Fruit fly (Drosophila melanogaster): Measurements from ENCODE around the gene Aldh7A1.
A peak's percentile ranks its signal among the peaks of the same experiment; 100 is the strongest.

Gene Aldh7A1

DNA sequence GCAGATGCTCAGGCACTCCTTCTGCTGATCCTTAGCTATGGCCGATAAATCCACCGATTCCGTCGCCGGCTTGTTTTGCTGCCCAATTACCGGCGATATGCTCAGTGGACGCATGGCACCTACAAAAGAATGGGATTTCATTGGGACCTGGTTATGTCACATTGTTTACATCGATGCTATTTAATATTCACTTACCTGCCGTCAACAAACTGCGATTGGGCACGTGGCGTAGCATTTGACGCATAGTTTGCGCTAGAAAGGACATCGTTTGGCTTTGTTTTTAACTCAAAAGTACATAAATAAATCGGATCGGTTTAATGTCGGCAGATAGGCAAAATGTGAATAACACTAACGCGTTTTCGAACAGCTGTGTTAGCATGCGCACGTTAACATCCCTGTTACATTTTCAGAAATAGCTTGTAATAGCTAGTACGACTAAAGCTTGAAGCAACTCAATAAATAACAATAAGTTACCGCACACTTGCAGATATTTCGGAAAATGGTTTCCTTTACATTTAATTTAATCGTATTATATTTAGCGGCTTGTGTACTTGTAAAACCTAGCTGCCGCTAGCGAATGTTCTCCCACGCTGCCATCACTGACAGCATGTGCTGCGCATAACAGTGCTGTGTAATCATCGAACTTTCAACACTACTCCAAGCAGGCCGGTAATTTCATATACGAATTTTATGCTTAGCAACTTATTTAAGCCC lies 13.8 kb downstream of the Aldh7A1 start, which contains the start of the genes mRpL21 and rept (continued):
- TF ChIP-seq CG1621 (tag; optimal IDR thresholded peaks at IDR 0.05) = no peak
- no peak for TF ChIP-seq CG8319 (GFP tag; optimal IDR thresholded peaks at IDR 0.05)
- TF ChIP-seq CG32006 (GFP tag; optimal IDR thresholded peaks at IDR 0.05) = peak; percentile 55
- TF ChIP-seq CG8632 (GFP tag; optimal IDR thresholded peaks at IDR 0.05) = peak; percentile 44
- no peak for TF ChIP-seq CG11762 (GFP tag; optimal IDR thresholded peaks at IDR 0.05; ENCODE audit: insufficient read depth)
- TF ChIP-seq dac (GFP tag; optimal IDR thresholded peaks at IDR 0.05) = peak; percentile 19
- no peak for TF ChIP-seq CG8119 (GFP tag; IDR thresholded peaks at IDR 0.05)
- no peak for TF ChIP-seq CG16779 (tag; optimal IDR thresholded peaks at IDR 0.05)
- TF ChIP-seq esn (GFP tag; optimal IDR thresholded peaks at IDR 0.05) = peak; percentile 78
- TF ChIP-seq CG34406 (GFP tag; optimal IDR thresholded peaks at IDR 0.05) = peak; percentile 46
- peak; percentile 50 for TF ChIP-seq Eip75B (GFP tag; optimal IDR thresholded peaks at IDR 0.05)
- no peak for TF ChIP-seq CG10631 (GFP tag; optimal IDR thresholded peaks at IDR 0.05)
- peak; percentile 57 for TF ChIP-seq CG31627 (GFP tag; optimal IDR thresholded peaks at IDR 0.05)
- peak; percentile 62 for TF ChIP-seq achi (GFP tag; optimal IDR thresholded peaks at IDR 0.05)
- TF ChIP-seq CG9139 (GFP tag; optimal IDR thresholded peaks at IDR 0.05) = no peak
- peak; percentile 61 for TF ChIP-seq lz (GFP tag; optimal IDR thresholded peaks at IDR 0.05)
- TF ChIP-seq Gug (GFP tag; IDR thresholded peaks at IDR 0.05) = no peak
- peak; percentile 28 for TF ChIP-seq Ets21C (GFP tag; optimal IDR thresholded peaks at IDR 0.05)
- TF ChIP-seq vri (GFP tag; optimal IDR thresholded peaks at IDR 0.05) = peak; percentile 79
- peak; percentile 36 for TF ChIP-seq CG10669 (GFP tag; optimal IDR thresholded peaks at IDR 0.05)
- TF ChIP-seq Blimp-1 (GFP tag; optimal IDR thresholded peaks at IDR 0.05) = peak; percentile 15
- TF ChIP-seq net (GFP tag; optimal IDR thresholded peaks at IDR 0.05) = peak; percentile 9
- TF ChIP-seq Eip93F (GFP tag; optimal IDR thresholded peaks at IDR 0.05) = no peak
- peak; percentile 67 for TF ChIP-seq cyc (GFP tag; optimal IDR thresholded peaks at IDR 0.05)
- peak; percentile 32; the same call in 1 of the 2 replicates for TF ChIP-seq CG15336 (GFP tag; IDR thresholded peaks at IDR 0.05)
- TF ChIP-seq Ets96B (tag; optimal IDR thresholded peaks at IDR 0.05) = peak; percentile 41
- TF ChIP-seq CG11902 (GFP tag; optimal IDR thresholded peaks at IDR 0.05) = no peak
- peak; percentile 71 for TF ChIP-seq CG3919 (GFP tag; optimal IDR thresholded peaks at IDR 0.05)
- peak; percentile 85 for TF ChIP-seq Eip78C (GFP tag)
- no peak for TF ChIP-seq CG6854 (GFP tag; optimal IDR thresholded peaks at IDR 0.05)
- no peak for TF ChIP-seq CG6808 (GFP tag; optimal IDR thresholded peaks at IDR 0.05)
- TF ChIP-seq Sox14 (GFP tag; optimal IDR thresholded peaks at IDR 0.05) = peak; percentile 37
- TF ChIP-seq Lpt (GFP tag; optimal IDR thresholded peaks at IDR 0.05) = no peak
- no peak for TF ChIP-seq spab (GFP tag; optimal IDR thresholded peaks at IDR 0.05)

DNA sequence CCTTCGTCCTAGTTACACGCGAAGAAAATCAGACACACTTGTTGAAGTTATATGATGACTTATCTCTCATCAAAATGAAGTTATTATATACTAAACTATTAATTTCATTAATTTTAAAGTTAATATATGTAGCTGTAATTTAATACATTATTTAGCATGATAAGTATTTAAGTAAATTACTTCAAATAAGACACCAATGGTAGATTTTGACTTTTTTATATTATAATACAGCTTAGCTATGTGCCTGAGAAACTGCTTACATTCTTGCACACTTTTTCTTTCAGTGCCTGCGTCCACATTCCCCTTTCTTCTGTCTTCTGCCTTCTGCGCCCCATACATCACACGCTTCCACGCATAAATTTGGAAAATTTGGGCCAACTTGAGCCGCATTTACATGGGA lies 17.1 kb downstream of the Aldh7A1 start:
- TF ChIP-seq fd59A (GFP tag; optimal IDR thresholded peaks at IDR 0.05) (no peak), CG10631 (GFP tag; optimal IDR thresholded peaks at IDR 0.05) (no peak), CG8119 (GFP tag; IDR thresholded peaks at IDR 0.05) (no peak), Ets21C (GFP tag; optimal IDR thresholded peaks at IDR 0.05) (no peak), CG11902 (GFP tag; optimal IDR thresholded peaks at IDR 0.05) (no peak), CG3919 (GFP tag; optimal IDR thresholded peaks at IDR 0.05) (no peak)

DNA sequence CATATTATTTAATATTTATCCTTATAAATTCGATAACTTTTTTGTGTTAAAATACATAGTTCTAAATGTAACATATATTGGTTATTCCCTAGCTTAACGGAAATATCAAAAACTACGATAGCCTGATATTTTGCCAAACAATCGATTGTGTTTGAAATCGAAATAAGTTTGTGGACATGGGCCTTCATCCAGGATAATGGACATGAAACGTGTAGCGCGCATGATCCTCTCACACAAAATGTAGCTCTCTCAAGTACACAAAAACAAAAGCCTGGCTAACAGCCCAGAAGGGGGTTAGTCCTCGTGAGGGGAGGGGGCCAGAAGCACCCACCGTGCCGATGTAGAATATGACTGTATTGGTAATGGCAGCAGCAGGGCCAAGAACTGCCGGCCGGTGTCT lies 30.9 kb downstream of the Aldh7A1 start:
- TF ChIP-seq esn (GFP tag; optimal IDR thresholded peaks at IDR 0.05) (no peak), CG9139 (GFP tag; optimal IDR thresholded peaks at IDR 0.05) (no peak), CG15336 (GFP tag; IDR thresholded peaks at IDR 0.05) (no peak), salr (GFP tag; optimal IDR thresholded peaks at IDR 0.05) (no peak), Hr38 (GFP tag; optimal IDR thresholded peaks at IDR 0.05) (no peak), lz (GFP tag; optimal IDR thresholded peaks at IDR 0.05) (no peak), spab (GFP tag; optimal IDR thresholded peaks at IDR 0.05) (no peak)

Data from whole organism, prepupa.